Fruit fly (Drosophila melanogaster): ENCODE measurements around the gene CG3402.

- TF ChIP-seq Kr (GFP tag; optimal IDR thresholded peaks at IDR 0.05) (no peak), Sox100B (GFP tag; optimal IDR thresholded peaks at IDR 0.05) (no peak), yki (optimal IDR thresholded peaks at IDR 0.05) (no peak), pnt (GFP tag; optimal IDR thresholded peaks at IDR 0.05) (no peak), bab2 (GFP tag; optimal IDR thresholded peaks at IDR 0.05) (no peak), lilli (GFP tag; optimal IDR thresholded peaks at IDR 0.05) (no peak), CG13624 (GFP tag; optimal IDR thresholded peaks at IDR 0.05) (no peak), CG4282 (GFP tag; optimal IDR thresholded peaks at IDR 0.05) (no peak), NK7.1 (GFP tag; optimal IDR thresholded peaks at IDR 0.05) (no peak)
Measured at dm6 chr3L:647529-647928, 5.2 kb downstream of the CG3402 start.

Data from whole organism, embryonic.